Fruit fly (Drosophila melanogaster): ENCODE measurements around the gene Smvt.

DNA sequence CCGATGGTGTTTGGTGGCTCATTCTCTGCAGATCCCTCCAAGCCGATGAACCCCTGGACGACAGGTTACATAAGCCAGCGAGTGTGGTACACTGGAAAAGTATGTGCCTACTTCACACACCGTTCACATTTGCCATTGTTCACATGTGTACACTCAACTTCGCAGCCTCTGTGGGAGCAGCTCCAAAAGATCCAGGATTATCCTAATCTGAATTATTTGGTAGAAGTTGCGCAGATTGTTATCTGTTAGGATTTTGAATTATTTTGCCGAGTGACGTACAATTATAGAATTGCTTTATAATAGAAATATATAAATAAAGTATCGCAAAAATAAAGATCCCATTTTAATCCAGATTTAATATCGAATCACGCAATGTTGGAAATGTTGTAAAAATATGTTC is 6.1 kb upstream of the Smvt start:
- TF ChIP-seq psq (optimal IDR thresholded peaks at IDR 0.05) (no peak), h (optimal IDR thresholded peaks at IDR 0.05) (no peak), ttk (optimal IDR thresholded peaks at IDR 0.05) (no peak), Myc (optimal IDR thresholded peaks at IDR 0.05) (no peak), insv (optimal IDR thresholded peaks at IDR 0.05) (no peak), Sin3A (optimal IDR thresholded peaks at IDR 0.05) (no peak)
